Fruit fly (Drosophila melanogaster) whole organism, wandering third instar larva: ENCODE data around the gene Swip-1.

Experiments used
- Abd-B ChIP-seq: fragments of >200 bp; optimal IDR thresholded peaks from 2 replicates; lab custom pipeline; 2017; ENCODE audit warnings: missing biosample characterization, missing genetic modification characterization
- CG32264 ChIP-seq: fragments of 200-800 bp; sonication (Bioruptor generic); optimal IDR thresholded peaks from 2 replicates; lab custom pipeline; 2016; ENCODE audit warnings: missing biosample characterization, missing genetic modification characterization
- CG9705 ChIP-seq: fragments of 200-800 bp; sonication (Bioruptor generic); optimal IDR thresholded peaks from 2 replicates; lab custom pipeline; 2018; ENCODE audit warnings: missing biosample characterization, mild to moderate bottlenecking, missing genetic modification characterization
- CrebA ChIP-seq: fragments of 200-800 bp; sonication (Bioruptor generic); optimal IDR thresholded peaks from 2 replicates; lab custom pipeline; 2016; ENCODE audit warnings: missing biosample characterization, mild to moderate bottlenecking, missing genetic modification characterization, borderline replicate concordance
- Dfd ChIP-seq: fragments of >200 bp; optimal IDR thresholded peaks from 2 replicates; lab custom pipeline; 2017; ENCODE audit warnings: missing biosample characterization, missing genetic modification characterization
- Dif ChIP-seq: fragments of 200-275, 200-300 bp; sonication (Bioruptor generic); optimal IDR thresholded peaks from 2 replicates; lab custom pipeline; 2018; ENCODE audit warnings: missing biosample characterization, missing genetic modification characterization; ENCODE audit not compliant: partially characterized antibody
- GATAd ChIP-seq: sonication (Bioruptor generic); optimal IDR thresholded peaks from 2 replicates; lab custom pipeline; 2016; ENCODE audit warnings: missing biosample characterization, missing genetic modification characterization
- Hnf4 ChIP-seq: fragments of 200-800 bp; sonication (Bioruptor generic); optimal IDR thresholded peaks from 2 replicates; lab custom pipeline; 2016; ENCODE audit warnings: missing biosample characterization, mild to moderate bottlenecking, missing genetic modification characterization
- Hr78 ChIP-seq: fragments of >200 bp; optimal IDR thresholded peaks from 2 replicates; lab custom pipeline; 2017; ENCODE audit warnings: missing biosample characterization, missing genetic modification characterization
- Hr83 ChIP-seq: fragments of 200-300 bp; sonication (Bioruptor generic); optimal IDR thresholded peaks from 2 replicates; lab custom pipeline; 2016; ENCODE audit warnings: missing biosample characterization, mild to moderate bottlenecking, missing genetic modification characterization, moderate library complexity; ENCODE audit not compliant: poor library complexity, severe bottlenecking
- Myc ChIP-seq: fragments of >200 bp; optimal IDR thresholded peaks from 2 replicates; lab custom pipeline; 2017
- N ChIP-seq: fragments of >200 bp; optimal IDR thresholded peaks from 2 replicates; lab custom pipeline; 2018; ENCODE audit warnings: missing biosample characterization, missing external identifiers, missing genetic modification characterization
- OdsH ChIP-seq: fragments of 200-800 bp; sonication (Bioruptor generic); optimal IDR thresholded peaks from 2 replicates; lab custom pipeline; 2016; ENCODE audit warnings: missing biosample characterization, mild to moderate bottlenecking, missing genetic modification characterization
- Rel ChIP-seq, 2 experiments: fragments of 200-800 bp; sonication (Bioruptor generic) in 1 of 2; optimal IDR thresholded peaks; 2 replicates in 1 of 2; 3 replicates in 1 of 2; lab custom pipeline; 2016 to 2019; ENCODE audit warnings: mild to moderate bottlenecking in 2 of 2, missing biosample characterization in 2 of 2, missing genetic modification characterization in 2 of 2, moderate library complexity in 1 of 2
- Vsx2 ChIP-seq: fragments of 200-300, 225-300 bp; sonication (Bioruptor generic); optimal IDR thresholded peaks from 2 replicates; lab custom pipeline; 2018; ENCODE audit warnings: missing biosample characterization, missing genetic modification characterization; ENCODE audit not compliant: partially characterized antibody
- brk ChIP-seq: fragments of 200-800 bp; sonication (Bioruptor generic); optimal IDR thresholded peaks from 2 replicates; lab custom pipeline; 2016; ENCODE audit warnings: missing biosample characterization, mild to moderate bottlenecking, missing genetic modification characterization
- dl ChIP-seq, 2 experiments: fragments of 175-275, 200-275 bp in 1 of 2; fragments of 200-275 bp in 1 of 2; sonication (Bioruptor generic); optimal IDR thresholded peaks; lab custom pipeline; 2018; ENCODE audit warnings: mild to moderate bottlenecking in 2 of 2, missing biosample characterization in 2 of 2, missing genetic modification characterization in 2 of 2, moderate library complexity in 2 of 2; ENCODE audit not compliant: partially characterized antibody in 2 of 2, insufficient read depth in 1 of 2
- dmrt93B ChIP-seq: fragments of 200-800 bp; sonication (Bioruptor generic); optimal IDR thresholded peaks from 2 replicates; lab custom pipeline; 2018; ENCODE audit warnings: missing biosample characterization, mild to moderate bottlenecking, missing genetic modification characterization
- foxo ChIP-seq, 2 experiments: fragments of 200-800 bp; sonication (Bioruptor generic); optimal IDR thresholded peaks; 2 replicates in 1 of 2; 3 replicates in 1 of 2; lab custom pipeline; 2016 to 2017; ENCODE audit warnings: missing biosample characterization in 2 of 2, missing genetic modification characterization in 2 of 2
- fru ChIP-seq: fragments of 200-800 bp; sonication (Bioruptor generic); optimal IDR thresholded peaks from 3 replicates; lab custom pipeline; 2016; ENCODE audit warnings: missing biosample characterization, mild to moderate bottlenecking, missing genetic modification characterization
- h ChIP-seq: fragments of 200-800 bp; sonication (Bioruptor generic); optimal IDR thresholded peaks from 3 replicates; lab custom pipeline; 2016; ENCODE audit warnings: missing biosample characterization, mild to moderate bottlenecking, missing genetic modification characterization
- jim ChIP-seq: fragments of 175-275, 200-325 bp; sonication (Bioruptor generic); optimal IDR thresholded peaks from 2 replicates; lab custom pipeline; 2016; ENCODE audit warnings: missing biosample characterization, mild to moderate bottlenecking, missing genetic modification characterization
- lola ChIP-seq: fragments of >200 bp; optimal IDR thresholded peaks from 2 replicates; lab custom pipeline; 2017; ENCODE audit warnings: missing biosample characterization, missing genetic modification characterization
- pan ChIP-seq: fragments of >200 bp; optimal IDR thresholded peaks from 2 replicates; lab custom pipeline; 2017
- psq ChIP-seq: fragments of 200-800 bp; sonication (Bioruptor generic); optimal IDR thresholded peaks from 3 replicates; lab custom pipeline; 2017; ENCODE audit warnings: missing biosample characterization, mild to moderate bottlenecking, missing genetic modification characterization, moderate library complexity
- rgr ChIP-seq: fragments of 200-800 bp; sonication (Bioruptor generic); optimal IDR thresholded peaks from 3 replicates; lab custom pipeline; 2016; ENCODE audit warnings: missing biosample characterization, mild to moderate bottlenecking, missing genetic modification characterization
- sage ChIP-seq: fragments of 200-800 bp; sonication (Bioruptor generic); optimal IDR thresholded peaks from 2 replicates; lab custom pipeline; 2016; ENCODE audit warnings: missing biosample characterization, mild to moderate bottlenecking, missing genetic modification characterization
- sv ChIP-seq: fragments of 200-800 bp; sonication (Bioruptor generic); optimal IDR thresholded peaks from 3 replicates; lab custom pipeline; 2016; ENCODE audit warnings: missing biosample characterization, missing genetic modification characterization
- tai ChIP-seq: sonication (Bioruptor generic); optimal IDR thresholded peaks from 2 replicates; lab custom pipeline; 2016; ENCODE audit warnings: missing biosample characterization, missing genetic modification characterization
- usp ChIP-seq: fragments of >200 bp; optimal IDR thresholded peaks from 2 replicates; lab custom pipeline; 2017; ENCODE audit warnings: missing biosample characterization, missing genetic modification characterization
- woc ChIP-seq: sonication (Bioruptor generic); optimal IDR thresholded peaks from 2 replicates; lab custom pipeline; 2016; ENCODE audit warnings: missing biosample characterization, mild to moderate bottlenecking, missing genetic modification characterization

Gene Swip-1

DNA sequence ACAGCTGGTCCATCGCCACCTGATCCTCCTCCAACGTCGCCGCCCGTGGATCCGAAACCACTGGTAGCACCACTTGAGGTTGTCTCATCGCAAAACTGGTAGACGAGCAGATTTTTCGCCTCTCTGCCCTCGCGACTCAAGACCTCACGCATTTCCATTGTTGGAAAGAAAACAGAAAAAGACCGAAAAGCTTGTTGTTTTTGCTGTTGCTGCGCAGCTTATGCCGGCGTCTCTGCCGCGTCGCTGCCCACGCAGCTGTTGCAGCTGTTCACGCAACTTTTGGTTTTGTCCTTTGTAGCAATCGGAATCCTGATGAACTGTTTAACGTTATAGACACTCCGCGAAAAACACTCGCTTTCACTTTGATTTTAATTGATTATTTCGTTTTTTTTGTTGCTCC is 43.8 kb downstream of the Swip-1 start:
- TF ChIP-seq OdsH (GFP tag; lab: Kevin White, UChicago), result no peak
- no peak for TF ChIP-seq fru
- TF ChIP-seq Hr78 (GFP tag; lab: Kevin White, UChicago), result no peak
- no peak for TF ChIP-seq lola (GFP tag; lab: Kevin White, UChicago)
- TF ChIP-seq GATAd (GFP tag; lab: Kevin White, UChicago), result no peak
- TF ChIP-seq Rel (GFP tag; optimal IDR thresholded peaks at IDR 0.05; lab: Kevin White, UChicago), result no peak
- no peak for TF ChIP-seq Rel (tag; optimal IDR thresholded peaks at IDR 0.05; lab: Kevin White, UChicago)
- no peak for TF ChIP-seq rgr (GFP tag; lab: Kevin White, UChicago)
- no peak for TF ChIP-seq brk (GFP tag; lab: Kevin White, UChicago)
- no peak for TF ChIP-seq N (GFP tag; lab: Kevin White, UChicago)
- TF ChIP-seq sage, result no peak
- TF ChIP-seq Dfd, result no peak
- TF ChIP-seq Hnf4, result no peak

DNA sequence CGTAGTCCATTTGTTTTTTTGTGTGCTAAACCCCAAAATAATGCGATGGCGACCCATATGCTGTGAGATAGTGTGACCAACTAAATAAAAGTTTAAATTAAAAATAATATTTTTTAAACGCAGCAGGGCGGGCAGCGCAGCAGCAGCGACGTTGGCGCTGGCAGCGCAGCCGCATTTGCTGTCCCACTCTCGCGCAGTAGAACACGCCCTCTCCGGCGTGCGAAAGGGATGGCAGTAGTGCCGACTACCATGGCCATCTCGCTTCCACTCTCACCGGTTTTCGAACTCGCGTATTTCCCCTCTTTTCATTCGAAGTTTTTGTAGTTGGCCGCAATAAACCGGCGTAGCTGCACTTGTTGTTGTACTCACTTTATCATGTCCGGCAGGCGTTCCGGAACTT is 51.0 kb downstream of the Swip-1 start:
- TF ChIP-seq dl (GFP tag; optimal IDR thresholded peaks at IDR 0.05; lab: Kevin White, UChicago; ENCODE audit: insufficient read depth in 1 of 2, partially characterized antibody in 2 of 2) (no peak), Myc (lab: Kevin White, UChicago) (peak; percentile 67), foxo (GFP tag; optimal IDR thresholded peaks at IDR 0.05; lab: Kevin White, UChicago) (no peak), CrebA (GFP tag; lab: Kevin White, UChicago) (no peak), woc (no peak), CG32264 (GFP tag; lab: Kevin White, UChicago) (no peak), Hr83 (GFP tag; lab: Kevin White, UChicago) (peak; percentile 64), Vsx2 (GFP tag; lab: Kevin White, UChicago) (peak; percentile 5), tai (GFP tag; lab: Kevin White, UChicago) (no peak), Dif (GFP tag; lab: Kevin White, UChicago) (peak; percentile 71), Abd-B (GFP tag; lab: Kevin White, UChicago) (no peak), CG9705 (GFP tag; lab: Kevin White, UChicago) (no peak)

DNA sequence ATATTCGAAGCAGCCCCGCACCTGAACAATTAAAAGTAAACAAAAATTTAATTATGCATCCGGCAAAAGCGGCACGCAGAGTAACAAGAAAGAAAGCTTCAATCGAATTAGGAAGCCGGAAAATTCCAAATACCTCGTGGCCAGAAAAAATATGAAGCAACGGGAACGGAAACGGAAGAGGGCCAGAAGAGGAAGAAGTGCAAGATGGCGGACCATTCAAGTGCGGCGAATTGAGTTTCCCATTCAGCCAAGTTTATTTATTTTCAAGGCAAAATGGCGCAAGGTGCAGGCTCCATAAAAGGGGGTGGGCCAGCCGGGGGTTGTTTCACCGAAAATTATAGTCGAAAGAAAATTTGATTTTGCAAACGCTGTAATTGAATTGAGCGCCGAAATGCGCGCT is 52.5 kb downstream of the Swip-1 start:
- TF ChIP-seq pan (lab: Kevin White, UChicago) (no peak), Rel (GFP tag; optimal IDR thresholded peaks at IDR 0.05; lab: Kevin White, UChicago) (no peak), Rel (tag; optimal IDR thresholded peaks at IDR 0.05; lab: Kevin White, UChicago) (no peak), dmrt93B (GFP tag; lab: Kevin White, UChicago) (no peak), jim (GFP tag; lab: Kevin White, UChicago) (no peak), tai (GFP tag; lab: Kevin White, UChicago) (no peak)

DNA sequence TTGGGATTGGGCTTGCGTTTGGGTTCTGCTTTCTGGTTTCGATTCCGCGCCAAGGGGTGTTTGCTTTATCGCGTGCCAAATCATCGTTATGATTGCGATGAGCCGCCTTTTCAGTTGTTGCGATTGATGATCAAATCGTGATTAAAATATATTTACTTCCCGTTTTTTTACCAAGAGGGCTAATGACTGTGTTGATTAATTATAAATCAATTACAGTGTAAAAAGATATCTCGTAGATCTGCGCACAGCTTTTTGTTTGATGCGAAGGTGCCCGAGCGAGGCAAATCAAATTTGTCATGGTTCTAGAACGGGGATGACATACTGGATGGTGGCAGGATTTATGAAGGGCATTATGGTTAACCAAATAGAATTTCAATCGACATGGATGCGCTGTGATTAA is 53.2 kb downstream of the Swip-1 start:
- no peak for TF ChIP-seq Abd-B (GFP tag; lab: Kevin White, UChicago)
- no peak for TF ChIP-seq dl (GFP tag; optimal IDR thresholded peaks at IDR 0.05; lab: Kevin White, UChicago; ENCODE audit: insufficient read depth in 1 of 2, partially characterized antibody in 2 of 2)
- TF ChIP-seq GATAd (GFP tag; lab: Kevin White, UChicago), result no peak
- no peak for TF ChIP-seq psq (GFP tag; lab: Kevin White, UChicago)
- TF ChIP-seq usp, result no peak
- no peak for TF ChIP-seq Dfd
- no peak for TF ChIP-seq tai (GFP tag; lab: Kevin White, UChicago)
- TF ChIP-seq CG32264 (GFP tag; lab: Kevin White, UChicago), result no peak
- TF ChIP-seq fru, result no peak
- TF ChIP-seq Hr83 (GFP tag; lab: Kevin White, UChicago), result no peak
- TF ChIP-seq Myc (lab: Kevin White, UChicago), result no peak
- TF ChIP-seq woc, result no peak
- TF ChIP-seq OdsH (GFP tag; lab: Kevin White, UChicago), result no peak

DNA sequence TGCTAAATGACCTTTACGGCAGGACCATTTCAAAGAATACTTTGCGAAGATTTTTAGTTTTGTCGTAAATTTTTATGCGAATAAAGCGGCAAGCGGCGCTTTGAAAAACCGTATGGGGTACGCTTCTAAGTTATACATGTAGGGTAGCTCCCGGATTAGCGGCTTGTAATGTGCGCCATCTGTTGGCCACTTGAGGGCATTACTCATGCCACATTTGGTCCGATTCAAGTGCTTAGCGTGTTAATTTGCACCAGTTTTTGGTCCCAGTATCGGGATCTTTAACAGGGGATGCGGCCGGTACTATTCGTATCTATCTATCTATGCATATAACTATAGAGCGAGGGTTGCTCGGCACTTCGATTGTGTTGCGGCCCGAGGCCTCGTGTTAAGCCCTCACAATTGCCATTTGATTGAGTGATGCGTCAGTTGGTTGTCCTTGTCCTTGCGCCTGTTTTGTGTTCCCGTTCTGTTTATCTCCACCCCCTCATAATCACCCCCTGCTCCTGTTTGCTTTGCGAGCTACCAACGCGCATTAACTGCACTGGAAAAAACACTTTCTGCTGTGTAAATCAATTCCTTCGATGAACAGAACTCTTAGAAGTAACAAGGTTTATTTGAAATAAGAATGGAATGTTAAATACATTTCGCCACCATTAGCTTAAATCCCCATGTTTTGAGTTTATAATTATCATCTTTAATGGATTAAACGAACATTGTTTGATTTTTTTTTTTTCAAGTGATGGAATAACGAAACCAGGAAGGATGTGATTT is 56.5 kb downstream of the Swip-1 start:
- TF ChIP-seq Rel (GFP tag; optimal IDR thresholded peaks at IDR 0.05; lab: Kevin White, UChicago) (no peak), Rel (tag; optimal IDR thresholded peaks at IDR 0.05; lab: Kevin White, UChicago) (no peak), h (GFP tag; lab: Kevin White, UChicago) (no peak), Hnf4 (no peak), sv (GFP tag; lab: Kevin White, UChicago) (no peak)
